Fruit fly (Drosophila melanogaster) whole organism, adult: Measurements from ENCODE around the gene Top2.

Experiments used
- CG11617 ChIP-seq: fragments of 200-800 bp; sonication (Bioruptor generic); optimal IDR thresholded peaks from 2 replicates; lab custom pipeline; 2017; ENCODE audit warnings: mild to moderate bottlenecking, missing biosample characterization, missing genetic modification reagents, missing genetic modification characterization
- CG12768 ChIP-seq: fragments of 200-800 bp; sonication (Bioruptor generic); optimal IDR thresholded peaks from 2 replicates; lab custom pipeline; 2017; ENCODE audit warnings: missing biosample characterization, missing genetic modification characterization, mild to moderate bottlenecking, moderate library complexity, missing genetic modification reagents
- CG14711 ChIP-seq: fragments of 200-800 bp; sonication (Bioruptor generic); optimal IDR thresholded peaks from 2 replicates; lab custom pipeline; 2018; ENCODE audit warnings: missing biosample characterization, mild to moderate bottlenecking, missing genetic modification characterization, moderate library complexity
- CG1620 ChIP-seq: fragments of 200-800 bp; sonication (Bioruptor generic); optimal IDR thresholded peaks from 2 replicates; lab custom pipeline; 2016; ENCODE audit warnings: missing biosample characterization, missing genetic modification characterization
- CG33017 ChIP-seq: fragments of 200-800 bp; sonication (Bioruptor generic); optimal IDR thresholded peaks from 2 replicates; lab custom pipeline; 2018; ENCODE audit warnings: missing biosample characterization, mild to moderate bottlenecking, missing genetic modification characterization, moderate library complexity
- CG5204 ChIP-seq: fragments of 200-800 bp; sonication (Bioruptor generic); optimal IDR thresholded peaks from 2 replicates; lab custom pipeline; 2016; ENCODE audit warnings: missing biosample characterization, missing genetic modification characterization
- CG7045 ChIP-seq: fragments of 200-800 bp; sonication (Bioruptor generic); optimal IDR thresholded peaks from 2 replicates; lab custom pipeline; 2017; ENCODE audit warnings: missing biosample characterization, mild to moderate bottlenecking, missing genetic modification characterization
- CG7101 ChIP-seq: fragments of 200-800 bp; sonication (Bioruptor generic); optimal IDR thresholded peaks from 2 replicates; lab custom pipeline; 2018; ENCODE audit warnings: missing biosample characterization, mild to moderate bottlenecking, missing genetic modification characterization, moderate library complexity
- Clk ChIP-seq: fragments of 200-800 bp; sonication (Bioruptor generic); optimal IDR thresholded peaks from 2 replicates; lab custom pipeline; 2017; ENCODE audit warnings: missing biosample characterization, missing genetic modification characterization
- Crg-1 ChIP-seq: fragments of 200-800 bp; sonication (Bioruptor generic); optimal IDR thresholded peaks from 2 replicates; lab custom pipeline; 2016; ENCODE audit warnings: missing biosample characterization, missing genetic modification characterization
- Hr96 ChIP-seq: fragments of 200-800 bp; sonication (Bioruptor generic); optimal IDR thresholded peaks from 2 replicates; lab custom pipeline; 2016; ENCODE audit warnings: missing biosample characterization, missing genetic modification characterization
- Mnt ChIP-seq: fragments of 200-800 bp; sonication (Bioruptor generic); optimal IDR thresholded peaks from 2 replicates; lab custom pipeline; 2016; ENCODE audit warnings: missing biosample characterization, mild to moderate bottlenecking, missing genetic modification characterization
- bab1 ChIP-seq: fragments of 200-800 bp; sonication (Bioruptor generic); optimal IDR thresholded peaks from 3 replicates; lab custom pipeline; 2019; ENCODE audit warnings: missing biosample characterization, mild to moderate bottlenecking, missing genetic modification characterization, moderate library complexity
- cic ChIP-seq: fragments of 200-800 bp; sonication (Bioruptor generic); optimal IDR thresholded peaks from 2 replicates; lab custom pipeline; 2017; ENCODE audit warnings: missing biosample characterization, mild to moderate bottlenecking, missing genetic modification characterization, moderate library complexity
- cnc ChIP-seq, 2 experiments: fragments of >200 bp; optimal IDR thresholded peaks; 2 replicates each; lab custom pipeline; 2017
- kay ChIP-seq: fragments of 200-800 bp; sonication (Bioruptor generic); peaks from one replicate; lab custom pipeline; 2016; ENCODE audit warnings: missing biosample characterization, missing genetic modification characterization, borderline replicate concordance
- ovo ChIP-seq: fragments of 200-800 bp; sonication (Bioruptor generic); optimal IDR thresholded peaks from 2 replicates; lab custom pipeline; 2016; ENCODE audit warnings: missing biosample characterization, missing genetic modification characterization
- pad ChIP-seq: fragments of 200-800 bp; sonication (Bioruptor generic); optimal IDR thresholded peaks from 3 replicates; lab custom pipeline; 2017; ENCODE audit warnings: missing biosample characterization, missing genetic modification characterization, mild to moderate bottlenecking, moderate library complexity, missing genetic modification reagents
- tj ChIP-seq: fragments of 200-800 bp; sonication (Bioruptor generic); optimal IDR thresholded peaks from 3 replicates; lab custom pipeline; 2017; ENCODE audit warnings: missing biosample characterization, mild to moderate bottlenecking, missing genetic modification characterization, moderate library complexity
- toe ChIP-seq: fragments of 200-800 bp; sonication (Bioruptor generic); optimal IDR thresholded peaks from 2 replicates; lab custom pipeline; 2016; ENCODE audit warnings: missing biosample characterization, missing genetic modification characterization

Top2 gene

dm6 chr2L:19402667-19403066 is 50.6 kb downstream of the Top2 start:
- TF ChIP-seq CG5204 (GFP tag; lab: Kevin White, UChicago) (no peak), pad (GFP tag; lab: Kevin White, UChicago) (no peak), Mnt (GFP tag; lab: Kevin White, UChicago) (no peak), cnc (optimal IDR thresholded peaks at IDR 0.05; lab: Kevin White, UChicago) (no peak), Clk (GFP tag; lab: Kevin White, UChicago) (no peak), toe (GFP tag; lab: Kevin White, UChicago) (no peak), CG14711 (tag; lab: Kevin White, UChicago) (no peak)

dm6 chr2L:19401914-19402313 is 51.4 kb downstream of the Top2 start:
- TF ChIP-seq CG33017 (tag; lab: Kevin White, UChicago) (no peak), toe (GFP tag; lab: Kevin White, UChicago) (no peak), tj (GFP tag; lab: Kevin White, UChicago) (no peak), CG7045 (no peak), Mnt (GFP tag; lab: Kevin White, UChicago) (no peak), bab1 (GFP tag; lab: Kevin White, UChicago) (no peak)

- TF ChIP-seq cic (GFP tag; lab: Kevin White, UChicago) (peak; percentile 64), Crg-1 (peak; percentile 41), Mnt (GFP tag; lab: Kevin White, UChicago) (no peak), CG11617 (GFP tag; lab: Kevin White, UChicago) (peak; percentile 86), CG33017 (tag; lab: Kevin White, UChicago) (peak; percentile 57), CG1620 (GFP tag; lab: Kevin White, UChicago) (no peak), Clk (GFP tag; lab: Kevin White, UChicago) (no peak), CG7045 (peak; percentile 71), CG12768 (GFP tag; lab: Kevin White, UChicago) (peak; percentile 88), CG7101 (tag; lab: Kevin White, UChicago) (peak; percentile 74), cnc (optimal IDR thresholded peaks at IDR 0.05; lab: Kevin White, UChicago) (no peak), tj (GFP tag; lab: Kevin White, UChicago) (peak; percentile 62), Hr96 (GFP tag; lab: Kevin White, UChicago) (peak; percentile 26), pad (GFP tag; lab: Kevin White, UChicago) (peak; percentile 95), CG5204 (GFP tag; lab: Kevin White, UChicago) (peak; percentile 41), CG14711 (tag; lab: Kevin White, UChicago) (peak; percentile 65), toe (GFP tag; lab: Kevin White, UChicago) (peak; percentile 49), bab1 (GFP tag; lab: Kevin White, UChicago) (no peak), kay (GFP tag; lab: Kevin White, UChicago) (peak; percentile 15), ovo (peak; percentile 20)
Measured at dm6 chr2L:19398317-19399234, 54.7 kb downstream of the Top2 start, which contains the start of gene CG17544. CG17544 (minus strand) TSS chr2L:19398493.

dm6 chr2L:19397617-19398316 is 55.5 kb downstream of the Top2 start:
- TF ChIP-seq bab1 (GFP tag; lab: Kevin White, UChicago) (no peak), pad (GFP tag; lab: Kevin White, UChicago) (no peak), Hr96 (GFP tag; lab: Kevin White, UChicago) (peak; percentile 43), CG11617 (GFP tag; lab: Kevin White, UChicago) (peak; percentile 42), Crg-1 (no peak), CG7045 (peak; percentile 23), kay (GFP tag; lab: Kevin White, UChicago) (no peak), CG14711 (tag; lab: Kevin White, UChicago) (no peak), CG12768 (GFP tag; lab: Kevin White, UChicago) (peak; percentile 68), CG5204 (GFP tag; lab: Kevin White, UChicago) (peak; percentile 40), tj (GFP tag; lab: Kevin White, UChicago) (no peak), Mnt (GFP tag; lab: Kevin White, UChicago) (no peak), toe (GFP tag; lab: Kevin White, UChicago) (peak; percentile 53), CG1620 (GFP tag; lab: Kevin White, UChicago) (no peak), Clk (GFP tag; lab: Kevin White, UChicago) (peak; percentile 21), CG33017 (tag; lab: Kevin White, UChicago) (peak; percentile 29), cic (GFP tag; lab: Kevin White, UChicago) (peak; percentile 2), ovo (no peak), cnc (optimal IDR thresholded peaks at IDR 0.05; lab: Kevin White, UChicago) (no peak), CG7101 (tag; lab: Kevin White, UChicago) (peak; percentile 48)
